Fruit fly (Drosophila melanogaster) whole organism, embryonic: ENCODE data around the gene VhaM9.7-b.

Experiments used
- Antp ChIP-seq: fragments of 200-800 bp; sonication (Bioruptor generic); optimal IDR thresholded peaks from 3 replicates; lab custom pipeline; 2016; ENCODE audit warnings: missing biosample characterization, missing genetic modification characterization
- Bteb2 ChIP-seq: fragments of 200-800 bp; sonication (Bioruptor generic); optimal IDR thresholded peaks from 2 replicates; lab custom pipeline; 2016; ENCODE audit warnings: missing biosample characterization, missing genetic modification characterization
- CG10462 ChIP-seq: fragments of 200-800 bp; sonication (Bioruptor generic); optimal IDR thresholded peaks from 2 replicates; lab custom pipeline; 2016; ENCODE audit warnings: missing biosample characterization, missing genetic modification characterization
- CG10979 ChIP-seq: fragments of 200-800 bp; sonication (Bioruptor generic); optimal IDR thresholded peaks from 2 replicates; lab custom pipeline; 2018; ENCODE audit warnings: missing biosample characterization, mild to moderate bottlenecking, missing genetic modification characterization, moderate library complexity
- CG11504 ChIP-seq: fragments of 200-800 bp; sonication (Bioruptor generic); optimal IDR thresholded peaks from 3 replicates; lab custom pipeline; 2019; ENCODE audit warnings: missing biosample characterization, mild to moderate bottlenecking, missing genetic modification characterization, moderate library complexity
- CG1233 ChIP-seq: fragments of 200-800 bp; sonication (Bioruptor generic); optimal IDR thresholded peaks from 4 replicates; lab custom pipeline; 2018; ENCODE audit warnings: missing biosample characterization, mild to moderate bottlenecking, missing genetic modification characterization
- CG1529 ChIP-seq: fragments of 200-800 bp; sonication (Bioruptor generic); optimal IDR thresholded peaks from 3 replicates; lab custom pipeline; 2018; ENCODE audit warnings: missing biosample characterization, missing genetic modification characterization
- CG15601 ChIP-seq: fragments of 200-800 bp; sonication (Bioruptor generic); optimal IDR thresholded peaks from 3 replicates; lab custom pipeline; 2019; ENCODE audit warnings: missing biosample characterization, mild to moderate bottlenecking, missing genetic modification characterization, moderate library complexity
- CG17186 ChIP-seq: fragments of 200-800 bp; sonication (Bioruptor generic); optimal IDR thresholded peaks from 3 replicates; lab custom pipeline; 2017; ENCODE audit warnings: missing biosample characterization, missing genetic modification reagents, missing genetic modification characterization
- CG17802 ChIP-seq: fragments of 200-800 bp; sonication (Bioruptor generic); optimal IDR thresholded peaks from 2 replicates; lab custom pipeline; 2018; ENCODE audit warnings: missing biosample characterization, mild to moderate bottlenecking, missing genetic modification characterization, moderate library complexity
- CG1792 ChIP-seq: fragments of 200-800 bp; sonication (Bioruptor generic); optimal IDR thresholded peaks from 2 replicates; lab custom pipeline; 2016; ENCODE audit warnings: missing biosample characterization, missing genetic modification characterization
- CG2129 ChIP-seq: fragments of 200-800 bp; sonication (Bioruptor generic); IDR thresholded peaks from 2 replicates; pipeline ENCODE4 v1.3.6; 2022; ENCODE audit warnings: missing biosample characterization, missing genetic modification characterization; ENCODE audit not compliant: partially characterized antibody
- CG2202 ChIP-seq: fragments of 200-800 bp; sonication (Bioruptor generic); optimal IDR thresholded peaks from 2 replicates; lab custom pipeline; 2018; ENCODE audit warnings: missing biosample characterization, mild to moderate bottlenecking, missing genetic modification characterization
- CG31224 ChIP-seq: fragments of 200-800 bp; sonication (Bioruptor generic); IDR thresholded peaks from 2 replicates; pipeline ENCODE4 v1.3.6; 2022; ENCODE audit warnings: missing biosample characterization, missing genetic modification characterization
- CG31365 ChIP-seq: fragments of 200-800 bp; sonication (Bioruptor generic); optimal IDR thresholded peaks from 2 replicates; lab custom pipeline; 2018; ENCODE audit warnings: missing biosample characterization, mild to moderate bottlenecking, missing genetic modification characterization
- CG32532 ChIP-seq: fragments of 200-800 bp; sonication (Bioruptor generic); IDR thresholded peaks from 2 replicates; pipeline ENCODE4 v1.3.6; 2022; ENCODE audit warnings: missing biosample characterization, missing genetic modification characterization
- CG32767 ChIP-seq: fragments of 200-800 bp; sonication (Bioruptor generic); IDR thresholded peaks from 2 replicates; pipeline ENCODE4 v1.3.6; 2022; ENCODE audit warnings: missing biosample characterization, missing genetic modification characterization
- CG4424 ChIP-seq: fragments of 200-800 bp; sonication (Bioruptor generic); optimal IDR thresholded peaks from 3 replicates; lab custom pipeline; 2016; ENCODE audit warnings: missing biosample characterization, missing genetic modification characterization
- CG6272 ChIP-seq: fragments of 200-800 bp; sonication (Bioruptor generic); IDR thresholded peaks from 2 replicates; pipeline ENCODE4 v1.3.6; 2022; ENCODE audit warnings: missing biosample characterization, missing genetic modification characterization
- CG7839 ChIP-seq: fragments of 200-800 bp; sonication (Bioruptor generic); optimal IDR thresholded peaks from 3 replicates; lab custom pipeline; 2018; ENCODE audit warnings: missing biosample characterization, mild to moderate bottlenecking, missing genetic modification characterization, moderate library complexity
- CG8765 ChIP-seq: fragments of 200-800 bp; sonication (Bioruptor generic); IDR thresholded peaks from 2 replicates; pipeline ENCODE4 v1.3.6; 2022; ENCODE audit warnings: missing biosample characterization, missing genetic modification characterization
- CTCF ChIP-seq: fragments of 200-800 bp; sonication (Bioruptor generic); optimal IDR thresholded peaks from 2 replicates; lab custom pipeline; 2017; ENCODE audit warnings: missing biosample characterization, mild to moderate bottlenecking, missing genetic modification characterization, moderate library complexity
- CrebB ChIP-seq: fragments of 200-800 bp; sonication (Bioruptor generic); optimal IDR thresholded peaks from 3 replicates; lab custom pipeline; 2018; ENCODE audit warnings: missing biosample characterization, mild to moderate bottlenecking, missing genetic modification characterization
- Dek ChIP-seq: fragments of 200-800 bp; sonication (Bioruptor generic); optimal IDR thresholded peaks from 3 replicates; lab custom pipeline; 2019; ENCODE audit warnings: missing biosample characterization, mild to moderate bottlenecking, missing genetic modification characterization, moderate library complexity
- Dp ChIP-seq: fragments of 200-800 bp; sonication (Bioruptor generic); optimal IDR thresholded peaks from 2 replicates; lab custom pipeline; 2018; ENCODE audit warnings: missing biosample characterization, mild to moderate bottlenecking, missing genetic modification characterization, moderate library complexity
- Drgx ChIP-seq: fragments of 200-800 bp; sonication (Bioruptor generic); IDR thresholded peaks from 2 replicates; pipeline ENCODE4 v1.3.6; 2022; ENCODE audit warnings: missing biosample characterization, missing genetic modification characterization
- HLH54F ChIP-seq: fragments of 200-800 bp; sonication (Bioruptor generic); optimal IDR thresholded peaks from 3 replicates; lab custom pipeline; 2016; ENCODE audit warnings: missing biosample characterization, missing genetic modification characterization
- Hmx ChIP-seq: fragments of 200-800 bp; sonication (Bioruptor generic); optimal IDR thresholded peaks from 2 replicates; lab custom pipeline; 2016; ENCODE audit warnings: missing biosample characterization, missing genetic modification characterization
- Lim3 ChIP-seq: fragments of 200-800 bp; sonication (Bioruptor generic); IDR thresholded peaks from 2 replicates; pipeline ENCODE4 v1.3.6; 2022; ENCODE audit warnings: missing biosample characterization, missing genetic modification characterization
- Xbp1 ChIP-seq: fragments of 200-800 bp; sonication (Bioruptor generic); optimal IDR thresholded peaks from 3 replicates; lab custom pipeline; 2016; ENCODE audit warnings: missing biosample characterization, mild to moderate bottlenecking, missing genetic modification characterization
- ab ChIP-seq: fragments of 200-800 bp; sonication (Bioruptor generic); optimal IDR thresholded peaks from 2 replicates; lab custom pipeline; 2016; ENCODE audit warnings: missing biosample characterization, missing genetic modification characterization
- bab2 ChIP-seq: fragments of 200-800 bp; sonication (Bioruptor generic); optimal IDR thresholded peaks from 2 replicates; lab custom pipeline; 2016; ENCODE audit warnings: missing biosample characterization, missing genetic modification characterization
- corto ChIP-seq: fragments of 200-800 bp; sonication (Bioruptor generic); optimal IDR thresholded peaks from 2 replicates; lab custom pipeline; 2016; ENCODE audit warnings: missing biosample characterization, mild to moderate bottlenecking, missing genetic modification characterization, moderate library complexity
- croc ChIP-seq: fragments of 200-800 bp; sonication (Bioruptor generic); conservative IDR thresholded peaks from 3 replicates; pipeline ENCODE4 v1.3.6; 2022; ENCODE audit warnings: missing biosample characterization, missing genetic modification characterization
- dati ChIP-seq: fragments of 200-800 bp; sonication (Bioruptor generic); IDR thresholded peaks from 2 replicates; pipeline ENCODE4 v1.3.6; 2022; ENCODE audit warnings: missing biosample characterization, missing genetic modification characterization
- dmrt11E ChIP-seq: fragments of 200-800 bp; sonication (Bioruptor generic); optimal IDR thresholded peaks from 3 replicates; lab custom pipeline; 2018; ENCODE audit warnings: missing biosample characterization, mild to moderate bottlenecking, missing genetic modification characterization, moderate library complexity
- dmrt99B ChIP-seq: fragments of 200-800 bp; sonication (Bioruptor generic); optimal IDR thresholded peaks from 2 replicates; lab custom pipeline; 2018; ENCODE audit warnings: missing biosample characterization, mild to moderate bottlenecking, missing genetic modification characterization, moderate library complexity
- fd64A ChIP-seq: fragments of 200-800 bp; sonication (Bioruptor generic); optimal IDR thresholded peaks from 3 replicates; lab custom pipeline; 2018; ENCODE audit warnings: missing biosample characterization, mild to moderate bottlenecking, missing genetic modification characterization
- gcm ChIP-seq: fragments of 200-800 bp; sonication (Bioruptor generic); optimal IDR thresholded peaks from 2 replicates; lab custom pipeline; 2019; ENCODE audit warnings: missing biosample characterization, mild to moderate bottlenecking, missing genetic modification characterization, moderate library complexity
- grau ChIP-seq: fragments of 200-800 bp; optimal IDR thresholded peaks from 3 replicates; lab custom pipeline; 2019; ENCODE audit warnings: missing biosample characterization, mild to moderate bottlenecking, missing genetic modification characterization, moderate library complexity
- gsb ChIP-seq: fragments of 200-800 bp; sonication (Bioruptor generic); IDR thresholded peaks from 2 replicates; pipeline ENCODE4 v1.3.6; 2022; ENCODE audit warnings: missing biosample characterization, missing genetic modification characterization
- lbe ChIP-seq: fragments of 200-800 bp; sonication (Bioruptor generic); optimal IDR thresholded peaks from 2 replicates; lab custom pipeline; 2016; ENCODE audit warnings: missing biosample characterization, mild to moderate bottlenecking, missing genetic modification characterization
- lov ChIP-seq, 2 experiments: fragments of 200-800 bp in 1 of 2; fragments of >200 bp in 1 of 2; sonication (Bioruptor generic) in 1 of 2; IDR thresholded peaks in 1 of 2; optimal IDR thresholded peaks in 1 of 2; 2 replicates in 1 of 2; 3 replicates in 1 of 2; pipeline versions ENCODE4 v1.3.6 to Lab custom; 2017 to 2022; ENCODE audit warnings: missing biosample characterization in 1 of 2, missing genetic modification characterization in 1 of 2
- pum ChIP-seq: fragments of 200-800 bp; sonication (Bioruptor generic); optimal IDR thresholded peaks from 2 replicates; lab custom pipeline; 2016; ENCODE audit warnings: missing biosample characterization, missing genetic modification characterization
- sens ChIP-seq: fragments of 200-800 bp; sonication (Bioruptor generic); peaks from one replicate; lab custom pipeline; 2016; ENCODE audit warnings: missing biosample characterization, missing genetic modification characterization
- sima ChIP-seq: fragments of 200-800 bp; sonication (Bioruptor generic); optimal IDR thresholded peaks from 2 replicates; lab custom pipeline; 2016; ENCODE audit warnings: missing biosample characterization, missing genetic modification characterization
- sna ChIP-seq: fragments of 200-800 bp; sonication (Bioruptor generic); IDR thresholded peaks from 2 replicates; pipeline ENCODE4 v1.3.6; 2022; ENCODE audit warnings: missing biosample characterization, missing genetic modification characterization; ENCODE audit not compliant: partially characterized antibody
- sob ChIP-seq: fragments of 200-800 bp; sonication (Bioruptor generic); IDR thresholded peaks from 2 replicates; pipeline ENCODE4 v1.3.6; 2022; ENCODE audit warnings: missing biosample characterization, missing genetic modification characterization
- sr ChIP-seq: fragments of 200-800 bp; sonication (Bioruptor generic); IDR thresholded peaks from 3 replicates; pipeline ENCODE4 v1.3.6; 2022; ENCODE audit warnings: missing biosample characterization, missing genetic modification characterization
- tin ChIP-seq: fragments of 200-800 bp; sonication (Bioruptor generic); optimal IDR thresholded peaks from 3 replicates; lab custom pipeline; 2016; ENCODE audit warnings: missing biosample characterization, missing genetic modification characterization
- tio ChIP-seq: fragments of 200-800 bp; sonication (Bioruptor generic); optimal IDR thresholded peaks from 2 replicates; lab custom pipeline; 2017; ENCODE audit warnings: missing biosample characterization, missing genetic modification characterization, inconsistent platforms

Gene VhaM9.7-b

dm6 chr3L:21533270-21533948 is 6.3 kb upstream of the VhaM9.7-b start, which contains the start of gene Mkrn1 (continued):
- TF ChIP-seq sens (GFP tag; lab: Kevin White, UChicago) (no peak), sob (no peak), CG8765 (GFP tag; lab: Robert Waterston, UW) (no peak), bab2 (no peak), dati (GFP tag; lab: Robert Waterston, UW) (no peak), CG2129 (GFP tag; lab: Robert Waterston, UW) (no peak), CG17186 (peak; percentile 40), gcm (no peak), corto (GFP tag; lab: Kevin White, UChicago) (no peak), sr (GFP tag; lab: Robert Waterston, UW) (no peak), grau (tag; lab: Kevin White, UChicago) (no peak), tin (GFP tag; lab: Kevin White, UChicago) (no peak), lbe (GFP tag; lab: Kevin White, UChicago) (no peak), CG15601 (tag; lab: Kevin White, UChicago) (no peak), Dp (GFP tag; lab: Kevin White, UChicago) (peak; percentile 38), CG10979 (tag; lab: Kevin White, UChicago) (no peak), sna (peak; percentile 69), CG6272 (no peak), HLH54F (GFP tag; lab: Kevin White, UChicago) (no peak), CG1529 (no peak), dmrt11E (tag; lab: Kevin White, UChicago) (no peak), Antp (GFP tag; lab: Kevin White, UChicago) (no peak), CG7839 (no peak), CG11504 (tag; lab: Kevin White, UChicago) (no peak), CG1792 (GFP tag; lab: Kevin White, UChicago) (no peak), Hmx (GFP tag; lab: Kevin White, UChicago) (no peak), CG4424 (GFP tag; lab: Kevin White, UChicago) (no peak), CrebB (tag; lab: Kevin White, UChicago) (no peak), CG31365 (tag; lab: Kevin White, UChicago) (no peak), tio (GFP tag; lab: Kevin White, UChicago) (no peak), CG32767 (no peak), Drgx (GFP tag; lab: Robert Waterston, UW) (no peak), CG10462 (GFP tag; lab: Kevin White, UChicago) (no peak), gsb (GFP tag; lab: Robert Waterston, UW) (no peak), dmrt99B (tag; lab: Kevin White, UChicago) (no peak), CG31224 (GFP tag; lab: Robert Waterston, UW) (no peak), Xbp1 (GFP tag; lab: Kevin White, UChicago) (no peak), Lim3 (GFP tag; lab: Robert Waterston, UW) (no peak), sima (GFP tag; lab: Kevin White, UChicago) (no peak), CG17802 (tag; lab: Kevin White, UChicago) (no peak), CG32532 (GFP tag; lab: Robert Waterston, UW) (no peak), croc (GFP tag; lab: Robert Waterston, UW) (no peak), pum (no peak), CTCF (GFP tag; lab: Kevin White, UChicago) (peak; percentile 12), lov (optimal IDR thresholded peaks at IDR 0.05; lab: Kevin White, UChicago) (no peak), lov (GFP tag; IDR thresholded peaks at IDR 0.05; lab: Robert Waterston, UW) (no peak), fd64A (GFP tag; lab: Kevin White, UChicago) (no peak), ab (GFP tag; lab: Kevin White, UChicago) (no peak), CG2202 (tag; lab: Kevin White, UChicago) (no peak), CG1233 (GFP tag; lab: Kevin White, UChicago) (no peak), Bteb2 (GFP tag; lab: Kevin White, UChicago) (no peak), Dek (tag; lab: Kevin White, UChicago) (no peak)
